Worm (Caenorhabditis elegans) whole organism, early embryonic: Measurements from ENCODE around the gene abt-4.

Experiments used
- B0310.2 ChIP-seq: sonication (generic microtip); optimal IDR thresholded peaks from 2 replicates; lab custom pipeline; 2016; ENCODE audit warnings: mild to moderate bottlenecking, missing genetic modification characterization, missing compliant biosample characterization
- F13C5.2 ChIP-seq: sonication (generic microtip); optimal IDR thresholded peaks from 2 replicates; lab custom pipeline; 2017; ENCODE audit warnings: mild to moderate bottlenecking, missing genetic modification characterization, inconsistent platforms, missing compliant biosample characterization
- aly-1 ChIP-seq: sonication (generic microtip); optimal IDR thresholded peaks from 2 replicates; lab custom pipeline; 2016; ENCODE audit warnings: missing genetic modification characterization, missing compliant biosample characterization
- ama-1 ChIP-seq: fragments of 150-350 bp; optimal IDR thresholded peaks from 2 replicates; lab custom pipeline; 2014
- ets-7 ChIP-seq: sonication (generic microtip); optimal IDR thresholded peaks from 2 replicates; lab custom pipeline; 2016; ENCODE audit warnings: missing genotype, missing genetic modification characterization, missing compliant biosample characterization
- flt-1 ChIP-seq: fragments of 200-800 bp; sonication (Bioruptor generic); IDR thresholded peaks from 2 replicates; pipeline ENCODE4 v1.3.6; 2022; ENCODE audit warnings: missing genetic modification characterization, missing compliant biosample characterization
- hmg-4 ChIP-seq: fragments of 200-800 bp; sonication (Bioruptor generic); optimal IDR thresholded peaks from 2 replicates; lab custom pipeline; 2018; ENCODE audit warnings: mild to moderate bottlenecking, missing genetic modification characterization, missing compliant biosample characterization
- hnd-1 ChIP-seq: sonication (generic microtip); optimal IDR thresholded peaks from 2 replicates; lab custom pipeline; 2016; ENCODE audit warnings: missing genetic modification characterization, missing compliant biosample characterization
- scrt-1 ChIP-seq: fragments of 200-800 bp; sonication (Bioruptor generic); IDR thresholded peaks from 2 replicates; pipeline ENCODE4 v1.3.6; 2022; ENCODE audit warnings: missing genetic modification characterization, missing compliant biosample characterization
- sea-1 ChIP-seq: fragments of 200-800 bp; sonication (Bioruptor generic); conservative IDR thresholded peaks from 2 replicates; pipeline ENCODE4 v1.3.6; 2022; ENCODE audit warnings: missing genetic modification characterization, missing compliant biosample characterization
- tbx-11 ChIP-seq: fragments of 200-800 bp; sonication (Bioruptor generic); IDR thresholded peaks from 2 replicates; pipeline ENCODE4 v1.3.6; 2022; ENCODE audit warnings: missing genetic modification characterization, missing compliant biosample characterization
- tbx-37 ChIP-seq: fragments of 200-800 bp; sonication (Bioruptor generic); conservative IDR thresholded peaks from 2 replicates; pipeline ENCODE4 v1.3.6; 2022; ENCODE audit warnings: missing genetic modification reagents, missing genetic modification characterization, missing compliant biosample characterization
- tra-4 ChIP-seq: sonication (generic microtip); optimal IDR thresholded peaks from 2 replicates; lab custom pipeline; 2017; ENCODE audit warnings: missing genetic modification characterization, missing compliant biosample characterization

DNA sequence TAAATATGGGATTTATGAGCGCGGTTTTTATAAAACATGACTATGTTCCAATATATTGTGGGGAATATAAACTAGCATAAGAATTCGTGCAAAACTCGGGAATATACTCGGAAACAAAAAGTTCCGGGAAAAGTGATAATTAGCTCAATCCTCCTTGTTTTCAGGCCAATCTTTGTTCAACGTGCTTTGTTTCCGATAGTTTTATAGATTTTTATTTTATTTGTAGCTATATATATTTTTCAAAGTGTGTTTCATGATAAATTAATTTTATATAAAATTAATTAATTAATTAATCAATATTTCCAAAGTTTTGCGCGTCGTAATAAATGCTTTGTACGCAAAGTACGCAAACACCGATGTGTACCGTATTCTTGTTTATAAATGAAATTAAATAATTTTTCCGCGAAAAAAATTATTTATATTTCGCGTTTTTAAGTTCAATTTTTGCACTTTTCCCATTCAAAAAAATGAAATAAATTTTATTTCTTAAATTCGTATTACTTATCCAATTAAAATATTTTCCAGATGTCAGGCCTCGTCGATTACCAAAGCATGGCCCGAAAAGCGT is 33.0 kb downstream of the abt-4 start, which contains the start of gene F33E11.2:
- no peak for TF ChIP-seq tra-4 (tag; lab: Kevin White, UChicago)
- no peak for TF ChIP-seq B0310.2 (tag; lab: Kevin White, UChicago)
- no peak for TF ChIP-seq aly-1 (tag; lab: Kevin White, UChicago)
- TF ChIP-seq hnd-1: no peak
- TF ChIP-seq ama-1 (lab: Kevin White, UChicago): no peak
- no peak for TF ChIP-seq flt-1 (GFP tag; lab: Robert Waterston, UW)
- no peak for TF ChIP-seq sea-1 (GFP tag; lab: Robert Waterston, UW)
- no peak for TF ChIP-seq ets-7 (tag; lab: Kevin White, UChicago)
- TF ChIP-seq scrt-1 (GFP tag; lab: Robert Waterston, UW): no peak
- TF ChIP-seq F13C5.2 (tag; lab: Kevin White, UChicago): no peak
- no peak for TF ChIP-seq hmg-4
- TF ChIP-seq tbx-11 (GFP tag; lab: Robert Waterston, UW): no peak
- no peak for TF ChIP-seq tbx-37
